Fruit fly (Drosophila melanogaster): ENCODE results near the gene CG33932.

DNA sequence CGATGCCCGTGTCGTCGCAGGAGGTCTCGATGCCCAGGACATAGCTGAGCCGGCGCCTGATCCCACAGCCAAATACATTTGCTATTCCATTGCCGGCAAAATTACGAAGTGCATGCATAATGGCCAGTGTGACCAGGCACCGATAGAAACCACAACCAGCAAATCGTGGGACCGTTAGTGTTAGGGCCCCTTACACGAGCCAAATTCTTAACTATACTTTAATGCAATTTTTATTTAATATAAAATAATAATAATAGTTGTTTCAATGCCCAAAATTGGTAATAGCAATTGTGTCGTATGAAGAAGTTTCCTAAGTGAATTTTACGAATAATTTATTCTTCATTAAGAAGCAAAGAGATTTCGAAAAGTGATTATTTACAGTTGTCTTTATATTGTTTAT lies 42.6 kb upstream of the CG33932 start, which contains the start of gene Tcs4:
- TF ChIP-seq Sin3A (optimal IDR thresholded peaks at IDR 0.05) (no peak), psq (optimal IDR thresholded peaks at IDR 0.05) (no peak)

Data from Kc167 (cell line).